Fruit fly (Drosophila melanogaster): ENCODE data around the gene Ppt1.

Ppt1 gene

DNA sequence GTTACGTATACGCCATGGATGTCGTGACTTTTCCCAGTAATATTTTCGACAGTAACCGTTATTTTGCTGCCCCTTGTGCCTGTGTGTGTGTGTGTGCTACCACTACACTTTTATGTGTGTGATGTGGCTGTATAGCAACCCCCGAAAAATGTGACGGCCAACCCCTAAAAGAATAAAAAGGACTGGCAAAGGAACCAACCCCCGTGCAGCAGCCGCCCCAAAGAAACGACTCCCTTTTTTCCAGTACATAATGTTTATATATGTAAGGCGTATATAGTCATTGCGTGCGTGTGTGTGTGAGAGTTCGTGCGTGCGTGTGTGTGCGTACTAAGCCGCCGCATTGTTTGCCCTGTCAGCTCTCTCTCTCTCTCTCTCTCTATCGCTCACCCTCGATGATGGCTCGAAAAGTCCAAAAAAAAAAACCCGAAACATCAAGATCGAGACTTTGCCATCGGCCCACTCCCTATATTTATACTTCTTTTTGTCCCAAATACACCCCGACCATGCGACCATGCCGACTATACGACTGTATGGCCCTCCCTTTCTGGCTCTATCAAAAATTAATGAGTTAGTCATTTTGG is 49.3 kb downstream of the Ppt1 start:
- TF ChIP-seq CG7045 (GFP tag; optimal IDR thresholded peaks at IDR 0.05) (no peak), toe (GFP tag; optimal IDR thresholded peaks at IDR 0.05) (no peak)
